Worm (Caenorhabditis elegans) whole organism, late embryonic: Measurements from ENCODE around the gene ndx-6.

Source experiments
- C08G9.2 ChIP-seq: sonication (generic microtip); optimal IDR thresholded peaks from 2 replicates; lab custom pipeline; 2016; ENCODE audit warnings: mild to moderate bottlenecking, missing genetic modification characterization, moderate library complexity, missing compliant biosample characterization
- C38D4.7 ChIP-seq: fragments of 200-800 bp; sonication (Bioruptor generic); optimal IDR thresholded peaks from 2 replicates; lab custom pipeline; 2018; ENCODE audit warnings: mild to moderate bottlenecking, missing genetic modification characterization, moderate library complexity, missing compliant biosample characterization
- K02D7.2 ChIP-seq: sonication (generic microtip); optimal IDR thresholded peaks from 2 replicates; lab custom pipeline; 2017; ENCODE audit warnings: mild to moderate bottlenecking, missing genetic modification characterization, missing compliant biosample characterization
- K09A11.1 ChIP-seq: sonication (generic microtip); optimal IDR thresholded peaks from 2 replicates; lab custom pipeline; 2017; ENCODE audit warnings: antibody characterized with exemption, mild to moderate bottlenecking, missing genetic modification characterization, missing compliant biosample characterization; ENCODE audit not compliant: insufficient read depth
- T23F11.4 ChIP-seq: fragments of 200-800 bp; sonication (Bioruptor generic); optimal IDR thresholded peaks from 2 replicates; lab custom pipeline; 2018; ENCODE audit warnings: mild to moderate bottlenecking, missing genetic modification characterization, missing compliant biosample characterization
- Y22D7AL.16 ChIP-seq: sonication (generic microtip); optimal IDR thresholded peaks from 2 replicates; lab custom pipeline; 2016; ENCODE audit warnings: missing genetic modification characterization, missing compliant biosample characterization
- ceh-18 ChIP-seq: sonication (generic microtip); optimal IDR thresholded peaks from 2 replicates; lab custom pipeline; 2016; ENCODE audit warnings: missing genetic modification characterization, missing compliant biosample characterization
- ceh-2 ChIP-seq: sonication (generic microtip); optimal IDR thresholded peaks from 2 replicates; lab custom pipeline; 2016; ENCODE audit warnings: missing genotype, missing genetic modification characterization, missing compliant biosample characterization
- ceh-34 ChIP-seq: sonication (generic microtip); optimal IDR thresholded peaks from 2 replicates; lab custom pipeline; 2016; ENCODE audit warnings: mild to moderate bottlenecking, missing genetic modification characterization, missing compliant biosample characterization
- ceh-45 ChIP-seq: fragments of 200-800 bp; sonication (Bioruptor generic); IDR thresholded peaks from 2 replicates; pipeline ENCODE4 v1.3.6; 2022; ENCODE audit warnings: missing genetic modification reagents, missing genetic modification characterization, missing compliant biosample characterization
- ceh-9 ChIP-seq: sonication (generic microtip); optimal IDR thresholded peaks from 2 replicates; lab custom pipeline; 2016; ENCODE audit warnings: mild to moderate bottlenecking, missing genetic modification characterization, inconsistent platforms, missing compliant biosample characterization
- che-1 ChIP-seq: sonication (generic microtip); optimal IDR thresholded peaks from 2 replicates; lab custom pipeline; 2016; ENCODE audit warnings: mild to moderate bottlenecking, missing genetic modification characterization, missing compliant biosample characterization
- dmd-4 ChIP-seq: sonication (generic microtip); optimal IDR thresholded peaks from 2 replicates; lab custom pipeline; 2016; ENCODE audit warnings: borderline replicate concordance, missing genetic modification characterization, missing compliant biosample characterization
- dve-1 ChIP-seq: sonication (generic microtip); optimal IDR thresholded peaks from 2 replicates; lab custom pipeline; 2017; ENCODE audit warnings: antibody characterized with exemption, mild to moderate bottlenecking, missing genetic modification characterization, missing compliant biosample characterization
- fax-1 ChIP-seq: sonication (generic microtip); optimal IDR thresholded peaks from 2 replicates; lab custom pipeline; 2016; ENCODE audit warnings: missing genotype, missing genetic modification characterization, missing compliant biosample characterization
- gmeb-2 ChIP-seq: sonication (generic microtip); optimal IDR thresholded peaks from 2 replicates; lab custom pipeline; 2016; ENCODE audit warnings: missing genetic modification characterization, inconsistent platforms, missing compliant biosample characterization
- hlh-13 ChIP-seq: fragments of 200-800 bp; sonication (Bioruptor generic); optimal IDR thresholded peaks from 2 replicates; lab custom pipeline; 2018; ENCODE audit warnings: mild to moderate bottlenecking, missing genetic modification characterization, missing compliant biosample characterization
- hlh-30 ChIP-seq: sonication (generic microtip); optimal IDR thresholded peaks from 2 replicates; lab custom pipeline; 2017; ENCODE audit warnings: antibody characterized with exemption, missing genetic modification characterization, missing compliant biosample characterization; ENCODE audit not compliant: insufficient read depth
- hlh-6 ChIP-seq: sonication (generic microtip); optimal IDR thresholded peaks from 2 replicates; lab custom pipeline; 2016; ENCODE audit warnings: missing genotype, missing genetic modification characterization, missing compliant biosample characterization
- hlh-8 ChIP-seq: sonication (generic microtip); optimal IDR thresholded peaks from 2 replicates; lab custom pipeline; 2016; ENCODE audit warnings: missing genotype, missing genetic modification characterization, missing compliant biosample characterization
- madf-2 ChIP-seq: sonication (generic microtip); optimal IDR thresholded peaks from 2 replicates; lab custom pipeline; 2017; ENCODE audit warnings: missing genetic modification characterization, missing compliant biosample characterization
- mec-3 ChIP-seq: sonication (generic microtip); optimal IDR thresholded peaks from 2 replicates; lab custom pipeline; 2016; ENCODE audit warnings: borderline replicate concordance, missing genetic modification characterization, missing compliant biosample characterization
- nfya-1 ChIP-seq: sonication (generic microtip); optimal IDR thresholded peaks from 2 replicates; lab custom pipeline; 2017; ENCODE audit warnings: missing genetic modification characterization, mild to moderate bottlenecking, missing compliant biosample characterization, antibody characterized with exemption, moderate library complexity
- nhr-11 ChIP-seq: fragments of 150-350 bp; optimal IDR thresholded peaks from 2 replicates; lab custom pipeline; 2014; ENCODE audit warnings: missing biosample characterization, missing genetic modification characterization
- nhr-232 ChIP-seq: sonication (generic microtip); optimal IDR thresholded peaks from 2 replicates; lab custom pipeline; 2016; ENCODE audit warnings: missing genetic modification characterization, missing compliant biosample characterization
- npax-4 ChIP-seq: sonication (generic microtip); optimal IDR thresholded peaks from 2 replicates; lab custom pipeline; 2016; ENCODE audit warnings: missing genetic modification characterization, missing compliant biosample characterization
- odd-2 ChIP-seq: sonication (generic microtip); optimal IDR thresholded peaks from 2 replicates; lab custom pipeline; 2017; ENCODE audit warnings: antibody characterized with exemption, mild to moderate bottlenecking, missing genetic modification characterization, missing compliant biosample characterization
- pax-1 ChIP-seq: fragments of 150-350 bp; optimal IDR thresholded peaks from 2 replicates; lab custom pipeline; 2014; ENCODE audit warnings: missing biosample characterization, missing genetic modification characterization
- pha-2 ChIP-seq: sonication (generic microtip); optimal IDR thresholded peaks from 2 replicates; lab custom pipeline; 2017; ENCODE audit warnings: mild to moderate bottlenecking, missing genetic modification characterization, missing compliant biosample characterization
- pha-4 ChIP-seq: fragments of 150-350 bp; optimal IDR thresholded peaks from 2 replicates; lab custom pipeline; 2018; ENCODE audit warnings: missing biosample characterization, missing genetic modification reagents, missing genetic modification characterization
- rnt-1 ChIP-seq: sonication (generic microtip); optimal IDR thresholded peaks from 2 replicates; lab custom pipeline; 2016; ENCODE audit warnings: missing genetic modification characterization, missing compliant biosample characterization
- sdc-2 ChIP-seq: sonication (generic microtip); optimal IDR thresholded peaks from 2 replicates; lab custom pipeline; 2016; ENCODE audit warnings: missing genotype, missing genetic modification characterization, missing compliant biosample characterization
- sox-4 ChIP-seq: sonication (generic microtip); optimal IDR thresholded peaks from 2 replicates; lab custom pipeline; 2017; ENCODE audit warnings: mild to moderate bottlenecking, missing genetic modification characterization, inconsistent platforms, missing compliant biosample characterization
- syd-9 ChIP-seq: sonication (generic microtip); optimal IDR thresholded peaks from 2 replicates; lab custom pipeline; 2016; ENCODE audit warnings: mild to moderate bottlenecking, missing genetic modification characterization, moderate library complexity, missing compliant biosample characterization
- tbx-2 ChIP-seq: sonication (generic microtip); optimal IDR thresholded peaks from 2 replicates; lab custom pipeline; 2016; ENCODE audit warnings: missing genetic modification characterization, missing compliant biosample characterization
- tbx-7 ChIP-seq: sonication (generic microtip); optimal IDR thresholded peaks from 2 replicates; lab custom pipeline; 2016; ENCODE audit warnings: missing genotype, missing genetic modification characterization, missing compliant biosample characterization
- ttx-3 ChIP-seq: sonication (generic microtip); optimal IDR thresholded peaks from 2 replicates; lab custom pipeline; 2016; ENCODE audit warnings: missing genetic modification reagents, missing genetic modification characterization, missing compliant biosample characterization
- unc-42 ChIP-seq: sonication (generic microtip); optimal IDR thresholded peaks from 2 replicates; lab custom pipeline; 2016; ENCODE audit warnings: missing genotype, missing genetic modification characterization, missing compliant biosample characterization
- unc-55 ChIP-seq: sonication (generic microtip); optimal IDR thresholded peaks from 2 replicates; lab custom pipeline; 2017; ENCODE audit warnings: missing biosample characterization, missing genetic modification reagents, missing genetic modification characterization
- zip-5 ChIP-seq: sonication (generic microtip); optimal IDR thresholded peaks from 2 replicates; lab custom pipeline; 2016; ENCODE audit warnings: missing genetic modification characterization, missing compliant biosample characterization

Gene ndx-6

ce11 chrII:5399201-5399600 lies 9.5 kb upstream of the ndx-6 start, which contains the start of gene mog-5 (continued):
- TF ChIP-seq sox-4 (tag; lab: Kevin White, UChicago), result peak; percentile 55
- peak; percentile 64 for TF ChIP-seq odd-2 (tag; lab: Kevin White, UChicago)
- TF ChIP-seq rnt-1 (tag; lab: Kevin White, UChicago), result no peak
- TF ChIP-seq K02D7.2 (tag; lab: Kevin White, UChicago), result no peak
- peak; percentile 65 for TF ChIP-seq unc-42
- TF ChIP-seq syd-9 (tag; lab: Kevin White, UChicago), result no peak
- TF ChIP-seq zip-5 (tag; lab: Kevin White, UChicago), result peak; percentile 13
- no peak for TF ChIP-seq ceh-45 (GFP tag; lab: Robert Waterston, UW)
- no peak for TF ChIP-seq hlh-13 (GFP tag; lab: Kevin White, UChicago)
- no peak for TF ChIP-seq npax-4 (tag; lab: Kevin White, UChicago)
- no peak for TF ChIP-seq hlh-6 (tag; lab: Kevin White, UChicago)
- TF ChIP-seq fax-1, result peak; percentile 14
- no peak for TF ChIP-seq tbx-7
- TF ChIP-seq tbx-2 (tag; lab: Kevin White, UChicago), result peak; percentile 50
- no peak for TF ChIP-seq hlh-30
- TF ChIP-seq nfya-1 (tag; lab: Kevin White, UChicago), result peak; percentile 32
- no peak for TF ChIP-seq mec-3
- TF ChIP-seq T23F11.4, result no peak
- no peak for TF ChIP-seq ceh-9 (tag; lab: Kevin White, UChicago)
- no peak for TF ChIP-seq dve-1 (tag; lab: Kevin White, UChicago)
- TF ChIP-seq nhr-232 (tag; lab: Kevin White, UChicago), result peak; percentile 50
- TF ChIP-seq ceh-34 (tag; lab: Kevin White, UChicago), result no peak
- no peak for TF ChIP-seq dmd-4
- no peak for TF ChIP-seq Y22D7AL.16 (tag; lab: Kevin White, UChicago)
- TF ChIP-seq ceh-18 (tag; lab: Kevin White, UChicago), result no peak
- no peak for TF ChIP-seq C08G9.2 (tag; lab: Kevin White, UChicago)
- no peak for TF ChIP-seq sdc-2 (tag; lab: Kevin White, UChicago)
- peak; percentile 27 for TF ChIP-seq hlh-8
- peak; percentile 32 for TF ChIP-seq pha-2 (tag; lab: Kevin White, UChicago)
- peak; percentile 21 for TF ChIP-seq che-1 (tag; lab: Kevin White, UChicago)
- TF ChIP-seq pha-4, result no peak
- TF ChIP-seq ceh-2 (tag; lab: Kevin White, UChicago), result peak; percentile 5
- TF ChIP-seq K09A11.1, result peak; percentile 82
- TF ChIP-seq C38D4.7 (GFP tag; lab: Kevin White, UChicago), result peak; percentile 38
- no peak for TF ChIP-seq pax-1
- TF ChIP-seq unc-55 (GFP tag; lab: Kevin White, UChicago), result no peak
- TF ChIP-seq ttx-3 (tag; lab: Kevin White, UChicago), result peak; percentile 69
- no peak for TF ChIP-seq madf-2 (tag; lab: Kevin White, UChicago)
- TF ChIP-seq, all 69 proteins: peak for 23

ce11 chrII:5398779-5399178 lies 9.1 kb upstream of the ndx-6 start, which contains the start of gene fbxl-3:
Gene fbxl-3 (minus strand): TSS chrII:5398902.
- TF ChIP-seq pax-1, result no peak
- TF ChIP-seq ttx-3 (tag; lab: Kevin White, UChicago), result no peak
- TF ChIP-seq dmd-4, result no peak
- no peak for TF ChIP-seq unc-42
- TF ChIP-seq tbx-7, result no peak
- TF ChIP-seq gmeb-2 (tag; lab: Kevin White, UChicago), result no peak
- TF ChIP-seq pha-4, result no peak
- no peak for TF ChIP-seq nhr-11 (tag; lab: Kevin White, UChicago)
- no peak for TF ChIP-seq ceh-45 (GFP tag; lab: Robert Waterston, UW)
- TF ChIP-seq npax-4 (tag; lab: Kevin White, UChicago), result no peak
- TF ChIP-seq nfya-1 (tag; lab: Kevin White, UChicago), result no peak
